Fruit fly (Drosophila melanogaster) whole organism, embryonic: ENCODE measurements around the gene CG42395.

Experiments
- Aef1 ChIP-seq: fragments of 200-800 bp; sonication (Bioruptor generic); IDR thresholded peaks from 3 replicates; pipeline ENCODE4 v1.3.6; 2022; ENCODE audit warnings: missing biosample characterization, missing genetic modification characterization
- Awh ChIP-seq: fragments of 200-800 bp; sonication (Bioruptor generic); IDR thresholded peaks from 2 replicates; pipeline ENCODE4, ENCODE4 v1.3.6; 2022; ENCODE audit warnings: missing biosample characterization, missing genetic modification characterization
- B-H2 ChIP-seq: fragments of 200-800 bp; sonication (Bioruptor generic); optimal IDR thresholded peaks from 2 replicates; lab custom pipeline; 2018; ENCODE audit warnings: missing biosample characterization, mild to moderate bottlenecking, missing genetic modification characterization
- CG10431 ChIP-seq: fragments of 200-800 bp; sonication (Bioruptor generic); optimal IDR thresholded peaks from 3 replicates; lab custom pipeline; 2018; ENCODE audit warnings: missing biosample characterization, mild to moderate bottlenecking, missing genetic modification characterization
- CG11504 ChIP-seq: fragments of 200-800 bp; sonication (Bioruptor generic); optimal IDR thresholded peaks from 3 replicates; lab custom pipeline; 2019; ENCODE audit warnings: missing biosample characterization, mild to moderate bottlenecking, missing genetic modification characterization, moderate library complexity
- CG11695 ChIP-seq: fragments of 200-800 bp; sonication (Bioruptor generic); IDR thresholded peaks from 3 replicates; pipeline ENCODE4 v1.3.6; 2022; ENCODE audit warnings: missing biosample characterization, missing genetic modification characterization
- CG13296 ChIP-seq: fragments of 200-800 bp; sonication (Bioruptor generic); optimal IDR thresholded peaks from 3 replicates; lab custom pipeline; 2018; ENCODE audit warnings: missing biosample characterization, mild to moderate bottlenecking, missing genetic modification characterization
- CG13775 ChIP-seq: fragments of 200-800 bp; sonication (Bioruptor generic); optimal IDR thresholded peaks from 3 replicates; lab custom pipeline; 2017; ENCODE audit warnings: missing biosample characterization, mild to moderate bottlenecking, missing genetic modification characterization
- CG15514 ChIP-seq: fragments of 200-800 bp; sonication (Bioruptor generic); optimal IDR thresholded peaks from 3 replicates; lab custom pipeline; 2017; ENCODE audit warnings: missing biosample characterization, missing genetic modification characterization, mild to moderate bottlenecking, moderate library complexity, missing genetic modification reagents
- CG17568 ChIP-seq: fragments of 200-800 bp; sonication (Bioruptor generic); optimal IDR thresholded peaks from 2 replicates; lab custom pipeline; 2018; ENCODE audit warnings: missing biosample characterization, mild to moderate bottlenecking, missing genetic modification characterization, moderate library complexity
- CG18011 ChIP-seq: fragments of 200-800 bp; sonication (Bioruptor generic); optimal IDR thresholded peaks from 2 replicates; lab custom pipeline; 2017; ENCODE audit warnings: missing biosample characterization, missing genetic modification characterization, mild to moderate bottlenecking, moderate library complexity, missing genotype
- CG3163 ChIP-seq: fragments of 200-800 bp; sonication (Bioruptor generic); optimal IDR thresholded peaks from 3 replicates; lab custom pipeline; 2016; ENCODE audit warnings: missing biosample characterization, missing genetic modification characterization
- CG32532 ChIP-seq: fragments of 200-800 bp; sonication (Bioruptor generic); IDR thresholded peaks from 2 replicates; pipeline ENCODE4 v1.3.6; 2022; ENCODE audit warnings: missing biosample characterization, missing genetic modification characterization
- CG32772 ChIP-seq: fragments of 200-800 bp; sonication (Bioruptor generic); IDR thresholded peaks from 2 replicates; pipeline ENCODE4 v1.3.6; 2022; ENCODE audit warnings: missing biosample characterization, missing genetic modification characterization
- CG33557 ChIP-seq: fragments of 200-800 bp; sonication (Bioruptor generic); optimal IDR thresholded peaks from 2 replicates; lab custom pipeline; 2019; ENCODE audit warnings: missing biosample characterization, mild to moderate bottlenecking, missing genetic modification characterization, moderate library complexity
- CG3847 ChIP-seq: fragments of 200-800 bp; sonication (Bioruptor generic); IDR thresholded peaks from 2 replicates; pipeline ENCODE4 v1.3.6; 2022; ENCODE audit warnings: missing biosample characterization, missing genetic modification characterization
- CG4854 ChIP-seq: fragments of 200-800 bp; sonication (Bioruptor generic); optimal IDR thresholded peaks from 2 replicates; lab custom pipeline; 2016; ENCODE audit warnings: missing biosample characterization, missing genetic modification characterization, inconsistent platforms
- CG7357 ChIP-seq: fragments of 200-800 bp; sonication (Bioruptor generic); IDR thresholded peaks from 3 replicates; pipeline ENCODE4 v1.3.6; 2022; ENCODE audit warnings: missing biosample characterization, missing genetic modification characterization
- CG8281 ChIP-seq: fragments of 200-800 bp; sonication (Bioruptor generic); optimal IDR thresholded peaks from 2 replicates; lab custom pipeline; 2018; ENCODE audit warnings: missing biosample characterization, mild to moderate bottlenecking, missing genetic modification characterization, moderate library complexity
- CG9609 ChIP-seq: fragments of 200-800 bp; sonication (Bioruptor generic); optimal IDR thresholded peaks from 3 replicates; lab custom pipeline; 2016; ENCODE audit warnings: missing biosample characterization, missing genetic modification characterization
- CG9817 ChIP-seq: fragments of 200-800 bp; sonication (Bioruptor generic); optimal IDR thresholded peaks from 2 replicates; lab custom pipeline; 2018; ENCODE audit warnings: missing biosample characterization, mild to moderate bottlenecking, missing genetic modification characterization, moderate library complexity
- Dfd ChIP-seq, 2 experiments: fragments of >200 bp; optimal IDR thresholded peaks; 2 replicates each; lab custom pipeline; 2017; ENCODE audit warnings: missing biosample characterization in 2 of 2, missing genetic modification characterization in 2 of 2
- Doc2 ChIP-seq: fragments of 200-800 bp; sonication (Bioruptor generic); IDR thresholded peaks from 2 replicates; pipeline ENCODE4 v1.3.6; 2022; ENCODE audit warnings: missing biosample characterization, missing genetic modification characterization
- Elba2 ChIP-seq: fragments of 200-800 bp; sonication (Bioruptor generic); optimal IDR thresholded peaks from 3 replicates; lab custom pipeline; 2016; ENCODE audit warnings: missing biosample characterization, missing genetic modification characterization
- Fer1 ChIP-seq: fragments of 200-800 bp; sonication (Bioruptor generic); optimal IDR thresholded peaks from 2 replicates; lab custom pipeline; 2017; ENCODE audit warnings: missing biosample characterization, mild to moderate bottlenecking, missing genetic modification characterization
- Gsc ChIP-seq: fragments of 200-800 bp; sonication (Bioruptor generic); IDR thresholded peaks from 2 replicates; pipeline ENCODE4 v1.3.6; 2022; ENCODE audit warnings: missing biosample characterization, missing genetic modification characterization
- Mad ChIP-seq: fragments of 200-800 bp; sonication (Bioruptor generic); optimal IDR thresholded peaks from 2 replicates; lab custom pipeline; 2016; ENCODE audit warnings: missing biosample characterization, missing genetic modification characterization
- Myb ChIP-seq: fragments of 200-800 bp; sonication (Bioruptor generic); optimal IDR thresholded peaks from 2 replicates; lab custom pipeline; 2016; ENCODE audit warnings: missing biosample characterization, missing genetic modification characterization
- Scr ChIP-seq: fragments of 200-800 bp; sonication (Bioruptor generic); IDR thresholded peaks from 2 replicates; pipeline ENCODE4 v1.3.6; 2022; ENCODE audit warnings: missing biosample characterization, missing genetic modification characterization; ENCODE audit not compliant: partially characterized antibody
- Sin3A ChIP-seq: fragments of >200 bp; optimal IDR thresholded peaks from 2 replicates; lab custom pipeline; 2018
- Spps ChIP-seq: fragments of 200-800 bp; sonication (Bioruptor generic); optimal IDR thresholded peaks from 2 replicates; lab custom pipeline; 2018; ENCODE audit warnings: missing biosample characterization, mild to moderate bottlenecking, missing genetic modification characterization
- Sry-δ ChIP-seq: fragments of 200-800 bp; sonication (Bioruptor generic); optimal IDR thresholded peaks from 2 replicates; lab custom pipeline; 2016; ENCODE audit warnings: missing biosample characterization, missing genetic modification characterization
- Xrp1 ChIP-seq: fragments of 200-800 bp; sonication (Bioruptor generic); IDR thresholded peaks from 2 replicates; pipeline ENCODE4 v1.3.6; 2022; ENCODE audit warnings: missing biosample characterization, missing genetic modification characterization
- btn ChIP-seq: fragments of 200-800 bp; sonication (Bioruptor generic); optimal IDR thresholded peaks from 2 replicates; lab custom pipeline; 2016; ENCODE audit warnings: missing biosample characterization, missing genetic modification characterization
- crol ChIP-seq: fragments of 200-800 bp; sonication (Bioruptor generic); IDR thresholded peaks from 2 replicates; pipeline ENCODE4 v1.3.6; 2022; ENCODE audit warnings: missing biosample characterization, missing genetic modification characterization
- gfzf ChIP-seq: fragments of 200-800 bp; sonication (Bioruptor generic); optimal IDR thresholded peaks from 2 replicates; lab custom pipeline; 2016; ENCODE audit warnings: missing biosample characterization, mild to moderate bottlenecking, missing genetic modification characterization, moderate library complexity
- ind ChIP-seq: fragments of 200-800 bp; sonication (Bioruptor generic); optimal IDR thresholded peaks from 3 replicates; lab custom pipeline; 2016; ENCODE audit warnings: missing biosample characterization, missing genetic modification characterization
- jigr1 ChIP-seq: fragments of 200-800 bp; sonication (Bioruptor generic); IDR thresholded peaks from 3 replicates; pipeline ENCODE4 v1.3.6; 2022; ENCODE audit warnings: missing biosample characterization, missing genetic modification characterization
- knrl ChIP-seq: fragments of 200-800 bp; sonication (Bioruptor generic); IDR thresholded peaks from 3 replicates; pipeline ENCODE4 v1.3.6; 2022; ENCODE audit warnings: missing biosample characterization, missing genetic modification characterization; ENCODE audit not compliant: partially characterized antibody
- lbe ChIP-seq: fragments of 200-800 bp; sonication (Bioruptor generic); optimal IDR thresholded peaks from 2 replicates; lab custom pipeline; 2016; ENCODE audit warnings: missing biosample characterization, mild to moderate bottlenecking, missing genetic modification characterization
- lilli ChIP-seq: fragments of 200-800 bp; sonication (Bioruptor generic); optimal IDR thresholded peaks from 3 replicates; lab custom pipeline; 2016; ENCODE audit warnings: missing biosample characterization, missing genetic modification characterization
- maf-S ChIP-seq: fragments of 200-800 bp; sonication (Bioruptor generic); optimal IDR thresholded peaks from 2 replicates; lab custom pipeline; 2016; ENCODE audit warnings: missing biosample characterization, missing genetic modification characterization
- mam ChIP-seq: fragments of 200-800 bp; sonication (Bioruptor generic); optimal IDR thresholded peaks from 3 replicates; lab custom pipeline; 2016; ENCODE audit warnings: missing biosample characterization, missing genetic modification characterization
- pnt ChIP-seq: fragments of 200-800 bp; sonication (Bioruptor generic); optimal IDR thresholded peaks from 3 replicates; lab custom pipeline; 2016; ENCODE audit warnings: missing biosample characterization, missing genetic modification characterization
- pzg ChIP-seq: fragments of 200-800 bp; sonication (Bioruptor generic); optimal IDR thresholded peaks from 3 replicates; lab custom pipeline; 2018; ENCODE audit warnings: missing biosample characterization, mild to moderate bottlenecking, missing genetic modification characterization, moderate library complexity
- repo ChIP-seq: fragments of 200-800 bp; sonication (Bioruptor generic); optimal IDR thresholded peaks from 2 replicates; lab custom pipeline; 2016; ENCODE audit warnings: missing biosample characterization, missing genetic modification characterization
- rib ChIP-seq: fragments of 200-800 bp; sonication (Bioruptor generic); IDR thresholded peaks from 2 replicates; pipeline ENCODE4 v1.3.6; 2022; ENCODE audit warnings: missing biosample characterization, missing genetic modification characterization
- sens ChIP-seq: fragments of 200-800 bp; sonication (Bioruptor generic); peaks from one replicate; lab custom pipeline; 2016; ENCODE audit warnings: missing biosample characterization, missing genetic modification characterization
- slbo ChIP-seq: fragments of 200-800 bp; sonication (Bioruptor generic); IDR thresholded peaks from 2 replicates; pipeline ENCODE4 v1.3.6; 2022; ENCODE audit warnings: missing biosample characterization, missing genetic modification characterization
- sr ChIP-seq: fragments of 200-800 bp; sonication (Bioruptor generic); IDR thresholded peaks from 3 replicates; pipeline ENCODE4 v1.3.6; 2022; ENCODE audit warnings: missing biosample characterization, missing genetic modification characterization
- tio ChIP-seq: fragments of 200-800 bp; sonication (Bioruptor generic); optimal IDR thresholded peaks from 2 replicates; lab custom pipeline; 2017; ENCODE audit warnings: missing biosample characterization, missing genetic modification characterization, inconsistent platforms
- twi ChIP-seq: fragments of 200-800 bp; optimal IDR thresholded peaks from 2 replicates; lab custom pipeline; 2019; ENCODE audit warnings: missing biosample characterization, mild to moderate bottlenecking, missing genetic modification characterization, moderate library complexity
- wor ChIP-seq: fragments of 200-800 bp; sonication (Bioruptor generic); IDR thresholded peaks from 2 replicates; pipeline ENCODE4 v1.3.6; 2022; ENCODE audit warnings: missing biosample characterization, missing genetic modification characterization

The CG42395 gene

dm6 chrX:9587881-9588280, 11.8 kb upstream of the CG42395 start (continued):
- no peak for TF ChIP-seq twi
- no peak for TF ChIP-seq CG33557
- TF ChIP-seq Doc2 (GFP tag; lab: Robert Waterston, UW) = no peak
- peak; percentile 13 for TF ChIP-seq CG13296 (GFP tag; lab: Kevin White, UChicago)
- TF ChIP-seq CG3163 (GFP tag; lab: Kevin White, UChicago) = no peak
- TF ChIP-seq pzg = no peak
- no peak for TF ChIP-seq Spps (tag; lab: Kevin White, UChicago)
- peak; percentile 33 for TF ChIP-seq CG11504 (tag; lab: Kevin White, UChicago)
- TF ChIP-seq slbo = peak; percentile 66
- TF ChIP-seq CG9609 = no peak
- no peak for TF ChIP-seq btn (GFP tag; lab: Kevin White, UChicago)
- TF ChIP-seq CG17568 (GFP tag; lab: Kevin White, UChicago) = no peak
- no peak for TF ChIP-seq CG4854
- TF ChIP-seq sr = no peak
- no peak for TF ChIP-seq Sry-δ (GFP tag; lab: Kevin White, UChicago)
- TF ChIP-seq wor = no peak
- TF ChIP-seq pnt (GFP tag; lab: Kevin White, UChicago) = no peak
- peak; percentile 11 for TF ChIP-seq Fer1 (GFP tag; lab: Kevin White, UChicago)
- TF ChIP-seq CG3847 = no peak
- peak; percentile 38 for TF ChIP-seq lilli (GFP tag; lab: Kevin White, UChicago)
- peak; percentile 38 for TF ChIP-seq CG32532 (GFP tag; lab: Robert Waterston, UW)
- TF ChIP-seq CG32772 (GFP tag; lab: Robert Waterston, UW) = no peak
- TF ChIP-seq sens (GFP tag; lab: Kevin White, UChicago) = no peak
- TF ChIP-seq B-H2 (GFP tag; lab: Kevin White, UChicago) = peak; percentile 18
- no peak for TF ChIP-seq CG8281 (tag; lab: Kevin White, UChicago)
- no peak for TF ChIP-seq Scr (GFP tag; lab: Robert Waterston, UW)
- no peak for TF ChIP-seq Mad (GFP tag; lab: Kevin White, UChicago)
- TF ChIP-seq knrl = no peak
- TF ChIP-seq CG13775 (GFP tag; lab: Kevin White, UChicago) = no peak
- peak; percentile 0 for TF ChIP-seq CG15514
- no peak for TF ChIP-seq gfzf (GFP tag; lab: Kevin White, UChicago)
- no peak for TF ChIP-seq Sin3A
- peak; percentile 12 for TF ChIP-seq CG9817
- TF ChIP-seq crol = no peak
- no peak for TF ChIP-seq maf-S (GFP tag; lab: Kevin White, UChicago)
- no peak for TF ChIP-seq rib
- peak; percentile 9 for TF ChIP-seq ind (GFP tag; lab: Kevin White, UChicago)
- TF ChIP-seq lbe (GFP tag; lab: Kevin White, UChicago) = no peak
- TF ChIP-seq Dfd (GFP tag; optimal IDR thresholded peaks at IDR 0.05; lab: Kevin White, UChicago) = no peak
- no peak for TF ChIP-seq Xrp1 (GFP tag; lab: Robert Waterston, UW)
- no peak for TF ChIP-seq Gsc (GFP tag; lab: Robert Waterston, UW)
- TF ChIP-seq Aef1 (GFP tag; lab: Robert Waterston, UW) = no peak
- no peak for TF ChIP-seq CG11695 (GFP tag; lab: Robert Waterston, UW)
- no peak for TF ChIP-seq CG18011
- TF ChIP-seq jigr1 (GFP tag; lab: Robert Waterston, UW) = no peak
- no peak for TF ChIP-seq Myb
- no peak for TF ChIP-seq tio (GFP tag; lab: Kevin White, UChicago)
- TF ChIP-seq CG7357 (GFP tag; lab: Robert Waterston, UW) = no peak
- TF ChIP-seq mam (GFP tag; lab: Kevin White, UChicago) = peak; percentile 15
- no peak for TF ChIP-seq CG10431
- TF ChIP-seq Awh (GFP tag; lab: Robert Waterston, UW) = 0 out of 2 replicates have a peak, but pooled peaks have one; percentile 23
- no peak for TF ChIP-seq repo
- no peak for TF ChIP-seq Elba2
